Fruit fly (Drosophila melanogaster) whole organism, embryonic: ENCODE results near the gene Or92a.

Experiments
- Blimp-1 ChIP-seq: fragments of 200-800 bp; sonication (Bioruptor generic); optimal IDR thresholded peaks from 3 replicates; lab custom pipeline; 2018; ENCODE audit warnings: missing biosample characterization, missing genetic modification characterization, mild to moderate bottlenecking, moderate library complexity, missing genetic modification reagents
- CG10209 ChIP-seq: fragments of 200-800 bp; sonication (Bioruptor generic); optimal IDR thresholded peaks from 3 replicates; lab custom pipeline; 2017; ENCODE audit warnings: missing biosample characterization, mild to moderate bottlenecking, missing genetic modification characterization, missing genetic modification reagents
- CG10267 ChIP-seq: fragments of 200-800 bp; sonication (Bioruptor generic); optimal IDR thresholded peaks from 2 replicates; lab custom pipeline; 2018; ENCODE audit warnings: missing biosample characterization, mild to moderate bottlenecking, missing genetic modification characterization, moderate library complexity
- CG10431 ChIP-seq: fragments of 200-800 bp; sonication (Bioruptor generic); optimal IDR thresholded peaks from 3 replicates; lab custom pipeline; 2018; ENCODE audit warnings: missing biosample characterization, mild to moderate bottlenecking, missing genetic modification characterization
- CG11398 ChIP-seq: fragments of 200-800 bp; sonication (Bioruptor generic); optimal IDR thresholded peaks from 2 replicates; lab custom pipeline; 2016; ENCODE audit warnings: missing biosample characterization, missing genetic modification characterization
- CG15073 ChIP-seq: fragments of 200-800 bp; sonication (Bioruptor generic); optimal IDR thresholded peaks from 2 replicates; lab custom pipeline; 2016; ENCODE audit warnings: missing biosample characterization, missing genetic modification characterization
- CG3163 ChIP-seq: fragments of 200-800 bp; sonication (Bioruptor generic); optimal IDR thresholded peaks from 3 replicates; lab custom pipeline; 2016; ENCODE audit warnings: missing biosample characterization, missing genetic modification characterization
- CG32532 ChIP-seq: fragments of 200-800 bp; sonication (Bioruptor generic); IDR thresholded peaks from 2 replicates; pipeline ENCODE4 v1.3.6; 2022; ENCODE audit warnings: missing biosample characterization, missing genetic modification characterization
- CG32767 ChIP-seq: fragments of 200-800 bp; sonication (Bioruptor generic); IDR thresholded peaks from 2 replicates; pipeline ENCODE4 v1.3.6; 2022; ENCODE audit warnings: missing biosample characterization, missing genetic modification characterization
- CG42726 ChIP-seq: fragments of 200-800 bp; sonication (Bioruptor generic); IDR thresholded peaks from 2 replicates; pipeline ENCODE4 v1.3.6; 2022; ENCODE audit warnings: missing biosample characterization, missing genetic modification characterization; ENCODE audit not compliant: partially characterized antibody
- CG5953 ChIP-seq: fragments of 200-800 bp; sonication (Bioruptor generic); IDR thresholded peaks from 2 replicates; pipeline ENCODE4 v1.3.6; 2022; ENCODE audit warnings: missing biosample characterization, missing genetic modification characterization
- CG7372 ChIP-seq: fragments of 200-800 bp; sonication (Bioruptor generic); IDR thresholded peaks from 2 replicates; pipeline ENCODE4 v1.3.6; 2022; ENCODE audit warnings: missing biosample characterization, missing genetic modification characterization
- CG9727 ChIP-seq: fragments of 200-800 bp; sonication (Bioruptor generic); optimal IDR thresholded peaks from 3 replicates; lab custom pipeline; 2017; ENCODE audit warnings: missing biosample characterization, mild to moderate bottlenecking, missing genetic modification characterization
- CG9817 ChIP-seq: fragments of 200-800 bp; sonication (Bioruptor generic); optimal IDR thresholded peaks from 2 replicates; lab custom pipeline; 2018; ENCODE audit warnings: missing biosample characterization, mild to moderate bottlenecking, missing genetic modification characterization, moderate library complexity
- D19A ChIP-seq: fragments of 200-800 bp; optimal IDR thresholded peaks from 3 replicates; lab custom pipeline; 2019; ENCODE audit warnings: missing biosample characterization, mild to moderate bottlenecking, missing genetic modification characterization, moderate library complexity
- Deaf1 ChIP-seq: fragments of 200-800 bp; optimal IDR thresholded peaks from 3 replicates; lab custom pipeline; 2019; ENCODE audit warnings: missing biosample characterization, mild to moderate bottlenecking, missing genetic modification characterization, moderate library complexity
- Dref ChIP-seq: fragments of 200-800 bp; sonication (Bioruptor generic); IDR thresholded peaks from 2 replicates; pipeline ENCODE4 v1.3.6; 2022; ENCODE audit warnings: missing biosample characterization, missing genetic modification characterization
- E2f1 ChIP-seq: fragments of 200-800 bp; sonication (Bioruptor generic); IDR thresholded peaks from 2 replicates; pipeline ENCODE4 v1.3.6; 2022; ENCODE audit warnings: missing biosample characterization, missing genetic modification characterization
- Eip74EF ChIP-seq, 2 experiments: fragments of 200-800 bp in 1 of 2; fragments of >200 bp in 1 of 2; sonication (Bioruptor generic) in 1 of 2; optimal IDR thresholded peaks; 2 replicates each; lab custom pipeline; 2017 to 2019; ENCODE audit warnings: missing biosample characterization in 2 of 2, missing genetic modification characterization in 2 of 2, mild to moderate bottlenecking in 1 of 2, moderate library complexity in 1 of 2
- Elba2 ChIP-seq: fragments of 200-800 bp; sonication (Bioruptor generic); optimal IDR thresholded peaks from 3 replicates; lab custom pipeline; 2016; ENCODE audit warnings: missing biosample characterization, missing genetic modification characterization
- Ets65A ChIP-seq: fragments of 200-800 bp; sonication (Bioruptor generic); peaks from one replicate; lab custom pipeline; 2016; ENCODE audit warnings: missing biosample characterization, missing genetic modification characterization
- HLH3B ChIP-seq: fragments of 200-800 bp; sonication (Bioruptor generic); IDR thresholded peaks from 2 replicates; pipeline ENCODE4 v1.3.6; 2022; ENCODE audit warnings: missing biosample characterization, missing genetic modification characterization
- Hey ChIP-seq: fragments of 200-800 bp; sonication (Bioruptor generic); optimal IDR thresholded peaks from 3 replicates; lab custom pipeline; 2018; ENCODE audit warnings: missing biosample characterization, mild to moderate bottlenecking, missing genetic modification characterization
- MBD-R2 ChIP-seq: fragments of 200-800 bp; sonication (Bioruptor generic); IDR thresholded peaks from 2 replicates; pipeline ENCODE4 v1.3.6; 2022; ENCODE audit warnings: missing biosample characterization, missing genetic modification characterization
- Neu2 ChIP-seq: fragments of 200-800 bp; sonication (Bioruptor generic); optimal IDR thresholded peaks from 3 replicates; lab custom pipeline; 2016; ENCODE audit warnings: missing biosample characterization, missing genetic modification characterization, borderline replicate concordance
- Pdp1 ChIP-seq, 2 experiments: fragments of 200-800 bp; sonication (Bioruptor generic); optimal IDR thresholded peaks; 3 replicates each; lab custom pipeline; 2016; ENCODE audit warnings: missing biosample characterization in 2 of 2, missing genetic modification characterization in 2 of 2, mild to moderate bottlenecking in 1 of 2, moderate library complexity in 1 of 2
- Ravus ChIP-seq: fragments of 200-800 bp; sonication (Bioruptor generic); IDR thresholded peaks from 2 replicates; pipeline ENCODE4 v1.3.6; 2022; ENCODE audit warnings: missing biosample characterization, missing genetic modification characterization
- Sry-β ChIP-seq: fragments of 200-800 bp; sonication (Bioruptor generic); optimal IDR thresholded peaks from 2 replicates; lab custom pipeline; 2018; ENCODE audit warnings: missing biosample characterization, mild to moderate bottlenecking, missing genetic modification characterization, moderate library complexity
- Tbp ChIP-seq: fragments of >200 bp; optimal IDR thresholded peaks from 2 replicates; lab custom pipeline; 2018; ENCODE audit warnings: missing biosample characterization, missing genetic modification characterization
- Trl ChIP-seq, 3 experiments: fragments of >200 bp in 2 of 3; fragments of 200-800 bp in 1 of 3; sonication (Bioruptor generic) in 1 of 3; optimal IDR thresholded peaks; 2 replicates in 1 of 3; 3 replicates in 2 of 3; lab custom pipeline; 2016 to 2017; ENCODE audit warnings: missing biosample characterization in 1 of 3, missing genetic modification characterization in 1 of 3
- cwo ChIP-seq: fragments of 200-800 bp; sonication (Bioruptor generic); optimal IDR thresholded peaks from 3 replicates; lab custom pipeline; 2017; ENCODE audit warnings: missing biosample characterization, missing genetic modification characterization, mild to moderate bottlenecking, moderate library complexity, missing genetic modification reagents
- gcm ChIP-seq: fragments of 200-800 bp; sonication (Bioruptor generic); optimal IDR thresholded peaks from 2 replicates; lab custom pipeline; 2019; ENCODE audit warnings: missing biosample characterization, mild to moderate bottlenecking, missing genetic modification characterization, moderate library complexity
- lov ChIP-seq, 2 experiments: fragments of 200-800 bp in 1 of 2; fragments of >200 bp in 1 of 2; sonication (Bioruptor generic) in 1 of 2; IDR thresholded peaks in 1 of 2; optimal IDR thresholded peaks in 1 of 2; 2 replicates in 1 of 2; 3 replicates in 1 of 2; pipeline versions ENCODE4 v1.3.6 to Lab custom; 2017 to 2022; ENCODE audit warnings: missing biosample characterization in 1 of 2, missing genetic modification characterization in 1 of 2
- pho ChIP-seq: fragments of 200-800 bp; sonication (Bioruptor generic); optimal IDR thresholded peaks from 2 replicates; lab custom pipeline; 2016; ENCODE audit warnings: missing biosample characterization, missing genetic modification characterization
- run ChIP-seq: fragments of 200-800 bp; sonication (Bioruptor generic); optimal IDR thresholded peaks from 3 replicates; lab custom pipeline; 2018; ENCODE audit warnings: missing biosample characterization, mild to moderate bottlenecking, missing genetic modification characterization
- salm ChIP-seq: fragments of 200-800 bp; sonication (Bioruptor generic); optimal IDR thresholded peaks from 2 replicates; lab custom pipeline; 2018; ENCODE audit warnings: missing biosample characterization, mild to moderate bottlenecking, missing genetic modification characterization

Or92a gene

DNA sequence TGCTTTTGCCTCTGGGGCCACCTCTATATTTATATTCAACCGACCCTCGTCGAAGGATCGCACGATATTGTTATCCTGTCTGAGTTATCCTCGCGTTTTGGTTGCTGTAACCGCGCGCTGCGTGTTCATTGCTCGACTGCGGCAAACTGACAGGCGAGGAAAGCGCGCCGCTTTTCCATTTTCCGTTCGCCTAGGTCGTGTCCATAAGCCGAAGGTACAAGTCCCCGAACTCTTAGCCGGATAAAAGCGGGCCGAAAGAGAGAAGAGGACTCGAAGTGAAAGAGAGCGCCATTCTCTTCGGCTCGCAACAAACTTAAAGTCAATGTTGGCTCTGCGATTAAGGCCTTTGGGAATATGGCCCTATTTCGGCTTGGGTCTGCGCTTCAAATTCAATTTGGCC lies 20.1 kb upstream of the Or92a start, which contains the start of gene Gfrl:
TSS of gene Gfrl (minus strand) at position 148 of the 400 bp plus-strand sequence.
- no peak for TF ChIP-seq CG15073 (GFP tag; lab: Kevin White, UChicago)
- TF ChIP-seq Deaf1 (tag; lab: Kevin White, UChicago), result peak; percentile 82
- peak; percentile 6 to 24 for TF ChIP-seq Trl (optimal IDR thresholded peaks at IDR 0.05; lab: Kevin White, UChicago)
- TF ChIP-seq Trl (GFP tag; optimal IDR thresholded peaks at IDR 0.05; lab: Kevin White, UChicago), result no peak
- no peak for TF ChIP-seq Dref (GFP tag; lab: Robert Waterston, UW)
- TF ChIP-seq cwo (GFP tag; lab: Kevin White, UChicago), result no peak
- peak; percentile 60 for TF ChIP-seq CG3163 (GFP tag; lab: Kevin White, UChicago)

DNA sequence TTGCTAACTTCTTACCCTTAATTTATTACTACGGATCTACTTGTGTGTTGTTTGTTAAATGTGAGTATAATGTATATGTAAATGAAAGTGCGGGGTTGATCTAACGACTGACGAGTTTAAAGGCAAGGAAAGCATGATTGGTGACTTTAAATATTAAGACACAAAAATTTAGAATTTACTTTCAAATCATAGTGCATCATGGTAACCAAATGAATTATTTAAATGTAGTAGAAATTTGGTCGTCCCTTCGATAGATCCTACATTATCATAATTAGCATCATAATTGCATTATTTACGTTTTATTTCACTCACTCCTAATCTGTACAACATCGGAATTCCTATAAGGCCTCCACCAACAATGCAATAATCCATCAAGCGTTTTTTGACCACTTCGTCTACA lies 3.3 kb upstream of the Or92a start, which contains the start of gene Dic2:
TSS of gene Dic2 (minus strand) at position 101 of the 400 bp plus-strand sequence.
- no peak for TF ChIP-seq CG32532
- TF ChIP-seq CG11398, result no peak
- TF ChIP-seq CG10209 (GFP tag; lab: Kevin White, UChicago), result no peak
- TF ChIP-seq CG5953, result no peak
- TF ChIP-seq gcm (GFP tag; lab: Kevin White, UChicago), result no peak
- TF ChIP-seq run (tag; lab: Kevin White, UChicago), result no peak
- no peak for TF ChIP-seq lov (optimal IDR thresholded peaks at IDR 0.05; lab: Kevin White, UChicago)
- TF ChIP-seq lov (GFP tag; IDR thresholded peaks at IDR 0.05; lab: Robert Waterston, UW), result no peak
- TF ChIP-seq CG9817 (tag; lab: Kevin White, UChicago), result no peak
- TF ChIP-seq Neu2 (GFP tag; lab: Kevin White, UChicago), result no peak
- TF ChIP-seq CG10267 (tag; lab: Kevin White, UChicago), result no peak

DNA sequence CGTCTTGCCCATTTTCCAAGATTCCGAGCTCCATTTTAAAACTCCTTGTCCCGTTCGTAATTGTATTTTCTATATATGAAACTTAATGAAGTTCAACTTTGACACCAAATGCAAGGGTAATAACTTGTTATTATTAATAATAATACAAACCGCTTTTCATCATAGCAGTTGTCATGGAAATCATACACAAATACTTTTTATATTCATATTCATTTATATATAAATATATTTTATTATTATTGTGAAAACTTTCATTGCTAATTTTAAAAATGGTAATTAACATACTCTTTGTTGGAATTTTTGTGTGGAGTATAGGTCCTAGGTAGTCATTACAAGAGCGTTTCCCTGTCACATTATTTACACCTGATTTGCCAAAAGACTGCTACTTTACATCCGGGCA lies 2.7 kb upstream of the Or92a start, which contains the start of gene CG46441:
TSS of gene CG46441 (minus strand) at position 101 of the 400 bp plus-strand sequence.
- TF ChIP-seq pho (GFP tag; lab: Kevin White, UChicago) (no peak), CG32767 (GFP tag; lab: Robert Waterston, UW) (no peak), D19A (no peak), salm (no peak), Eip74EF (GFP tag; optimal IDR thresholded peaks at IDR 0.05; lab: Kevin White, UChicago) (no peak), Ravus (GFP tag; lab: Robert Waterston, UW) (no peak), MBD-R2 (GFP tag; lab: Robert Waterston, UW) (no peak)

DNA sequence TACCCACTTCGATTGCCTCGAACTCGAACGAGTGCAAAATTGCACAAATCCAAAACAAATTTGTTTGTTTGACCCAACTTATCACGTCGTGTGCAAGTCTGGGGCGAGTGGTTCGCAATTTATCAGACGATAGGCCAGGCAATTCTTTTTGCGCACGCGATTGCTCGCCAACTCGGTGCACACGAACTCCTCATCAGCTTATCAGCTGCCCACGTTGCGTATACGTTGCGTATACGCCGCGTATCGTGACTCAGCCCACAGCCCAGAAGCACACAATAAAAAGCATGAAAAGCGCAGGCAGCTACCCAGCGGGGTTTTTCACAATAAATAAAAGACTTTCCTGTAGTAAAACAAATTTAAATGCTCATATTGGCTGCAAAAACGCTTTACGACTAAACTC lies 942 bp upstream of the Or92a start, which contains the start of gene MtnB:
TSS of gene MtnB (minus strand) at position 101 of the 400 bp plus-strand sequence.
- 0 out of 2 replicates have a peak, but pooled peaks have one; percentile 13 for TF ChIP-seq HLH3B (GFP tag; lab: Robert Waterston, UW)
- no peak for TF ChIP-seq Hey (tag; lab: Kevin White, UChicago)
- peak; percentile 45 for TF ChIP-seq Ets65A
- peak; percentile 71 for TF ChIP-seq CG7372 (GFP tag; lab: Robert Waterston, UW)

DNA sequence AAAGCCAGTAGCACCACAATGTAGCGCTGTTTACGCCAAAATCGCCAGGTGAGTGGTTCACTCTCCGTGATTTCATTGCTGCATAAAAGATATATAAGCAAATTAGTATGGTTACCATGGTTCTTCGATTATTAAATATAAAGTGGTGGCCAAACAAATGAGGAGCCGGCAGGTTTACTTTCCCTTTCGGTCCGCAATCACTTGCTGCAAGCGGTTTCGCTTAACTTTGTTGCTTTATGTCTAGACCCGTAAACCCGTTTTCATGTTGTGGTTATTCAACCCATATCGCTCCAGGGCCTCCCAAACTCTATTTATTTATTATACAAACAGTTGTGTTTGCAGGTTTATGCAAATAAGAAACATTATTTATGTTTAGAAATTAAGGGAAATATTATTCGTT lies 4.8 kb downstream of the Or92a start:
- TF ChIP-seq Blimp-1 (GFP tag; lab: Kevin White, UChicago) (peak; percentile 79), Pdp1 (GFP tag; optimal IDR thresholded peaks at IDR 0.05; lab: Kevin White, UChicago) (peak in 1 of 2 experiments; percentile 36), Elba2 (GFP tag; lab: Kevin White, UChicago) (no peak)

DNA sequence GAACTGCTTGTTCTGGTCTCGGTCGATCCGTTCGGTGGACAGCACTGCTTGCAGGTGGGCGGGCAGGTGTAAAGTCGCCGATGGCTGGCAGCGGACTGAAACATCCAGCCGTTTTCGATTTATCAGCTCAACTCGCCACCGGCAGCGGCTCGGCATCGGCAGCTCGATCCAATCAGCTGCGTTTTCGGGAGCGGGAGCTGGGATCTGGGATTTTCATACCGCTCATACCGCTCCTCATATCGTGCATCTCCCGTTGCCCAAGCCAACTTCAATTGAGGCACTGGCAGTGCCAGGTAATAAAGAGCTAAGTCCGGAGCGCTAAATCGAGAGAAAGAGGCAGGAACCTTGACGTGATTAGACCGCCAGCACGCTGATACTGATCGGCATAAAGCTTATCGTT lies 7.8 kb downstream of the Or92a start, which contains the start of gene MFS9:
TSS of gene MFS9 (minus strand) at position 101 of the 400 bp plus-strand sequence.
- TF ChIP-seq CG10431 (GFP tag; lab: Kevin White, UChicago), result no peak
- TF ChIP-seq Sry-β, result no peak
- TF ChIP-seq CG9727 (GFP tag; lab: Kevin White, UChicago), result no peak
- peak; percentile 22; the same call in 1 of the 2 replicates for TF ChIP-seq MBD-R2 (GFP tag; lab: Robert Waterston, UW)
- no peak for TF ChIP-seq Tbp (GFP tag; lab: Kevin White, UChicago)
- TF ChIP-seq E2f1 (GFP tag; lab: Robert Waterston, UW), result no peak
- TF ChIP-seq CG42726 (GFP tag; lab: Robert Waterston, UW), result no peak
